Worm (Caenorhabditis elegans) whole organism, L4 larva: ENCODE measurements around the gene C15H9.4.

ENCODE experiments used
- D1046.2 ChIP-seq: fragments of 200-800 bp; sonication (Bioruptor generic); IDR thresholded peaks from 2 replicates; pipeline ENCODE4 v1.3.6; 2022; ENCODE audit warnings: missing genetic modification characterization, missing compliant biosample characterization
- F44E2.7 ChIP-seq: fragments of 200-800 bp; sonication (Bioruptor generic); IDR thresholded peaks from 2 replicates; pipeline ENCODE4 v2.1.2; 2022; ENCODE audit warnings: missing genetic modification characterization, missing compliant biosample characterization
- hif-1 ChIP-seq, 2 experiments: sonication (generic microtip); optimal IDR thresholded peaks; 2 replicates each; lab custom pipeline; 2016 to 2017; ENCODE audit warnings: missing compliant biosample characterization in 2 of 2, missing genetic modification characterization in 2 of 2, missing genetic modification reagents in 2 of 2, missing genotype in 2 of 2, mild to moderate bottlenecking in 1 of 2
- mep-1 ChIP-seq: fragments of 150-350 bp; sonication (generic microtip); optimal IDR thresholded peaks from 3 replicates; lab custom pipeline; 2014; ENCODE audit warnings: missing biosample characterization, missing genetic modification characterization
- tag-97 ChIP-seq: fragments of 200-800 bp; sonication (Bioruptor generic); IDR thresholded peaks from 2 replicates; pipeline ENCODE4 v1.3.6; 2022; ENCODE audit warnings: missing genetic modification characterization, missing compliant biosample characterization
- unc-62 ChIP-seq, 3 experiments: fragments of 150-350 bp in 1 of 3; sonication (generic microtip); optimal IDR thresholded peaks in 2 of 3; peaks in 1 of 3; 1 replicate in 1 of 3; 2 replicates in 2 of 3; lab custom pipeline; 2014 to 2017; ENCODE audit warnings: missing biosample characterization in 3 of 3, missing genetic modification characterization in 3 of 3, missing genetic modification reagents in 3 of 3, missing genotype in 1 of 3
- zip-11 ChIP-seq: fragments of 200-800 bp; sonication (Bioruptor generic); IDR thresholded peaks from 2 replicates; pipeline ENCODE4 v1.3.6; 2022; ENCODE audit warnings: missing genetic modification characterization, missing compliant biosample characterization

- no peak for TF ChIP-seq F44E2.7 (GFP tag; lab: Robert Waterston, UW)
- TF ChIP-seq unc-62 (GFP tag; optimal IDR thresholded peaks at IDR 0.05 in 1 of 2; lab: Kevin White, UChicago) = peak in 1 of 2 experiments; percentile 60
- no peak for TF ChIP-seq unc-62 (tag; optimal IDR thresholded peaks at IDR 0.05; lab: Kevin White, UChicago)
- TF ChIP-seq zip-11 (GFP tag; lab: Robert Waterston, UW) = no peak
- TF ChIP-seq hif-1 (tag; optimal IDR thresholded peaks at IDR 0.05; lab: Kevin White, UChicago) = no peak
- TF ChIP-seq tag-97 (GFP tag; lab: Robert Waterston, UW) = no peak
- no peak for TF ChIP-seq D1046.2 (GFP tag; lab: Robert Waterston, UW)
- TF ChIP-seq mep-1 (tag; lab: Kevin White, UChicago) = no peak
These were observed 53.6 kb downstream of the C15H9.4 start for ce11 chrX:6150949-6151519.
